Worm (Caenorhabditis elegans) whole organism, young adult: ENCODE measurements around the gene C18E9.9.

Experiments
- C06A6.2 ChIP-seq: fragments of 200-800 bp; sonication (Bioruptor generic); conservative IDR thresholded peaks from 2 replicates; pipeline ENCODE4 v1.3.6; 2022; ENCODE audit warnings: missing genetic modification characterization, missing compliant biosample characterization
- F22D6.2 ChIP-seq: sonication (generic microtip); optimal IDR thresholded peaks from 2 replicates; lab custom pipeline; 2016; ENCODE audit warnings: mild to moderate bottlenecking, missing genetic modification characterization, missing compliant biosample characterization
- ZK185.1 ChIP-seq: sonication (generic microtip); optimal IDR thresholded peaks from 2 replicates; lab custom pipeline; 2016; ENCODE audit warnings: mild to moderate bottlenecking, missing genetic modification characterization, missing compliant biosample characterization; ENCODE audit not compliant: poor library complexity, severe bottlenecking
- lsy-27 ChIP-seq: sonication (generic microtip); optimal IDR thresholded peaks from 2 replicates; lab custom pipeline; 2017; ENCODE audit warnings: missing genetic modification characterization, mild to moderate bottlenecking, missing compliant biosample characterization, antibody characterized with exemption, missing genotype, borderline replicate concordance; ENCODE audit not compliant: insufficient read depth
- madf-3 ChIP-seq: fragments of 200-800 bp; sonication (Bioruptor generic); IDR thresholded peaks from 2 replicates; pipeline ENCODE4 v1.3.6; 2022; ENCODE audit warnings: missing genetic modification reagents, missing genetic modification characterization, missing compliant biosample characterization
- madf-8 ChIP-seq: fragments of 200-800 bp; sonication (Bioruptor generic); conservative IDR thresholded peaks from 2 replicates; pipeline ENCODE4 v1.3.6; 2022; ENCODE audit warnings: missing genetic modification reagents, missing genetic modification characterization, missing compliant biosample characterization
- mxl-1 ChIP-seq: sonication (generic microtip); optimal IDR thresholded peaks from 2 replicates; lab custom pipeline; 2016; ENCODE audit warnings: missing genetic modification characterization, missing compliant biosample characterization
- rec-8 ChIP-seq, 2 experiments: sonication (generic microtip); optimal IDR thresholded peaks; 2 replicates each; lab custom pipeline; 2016; ENCODE audit warnings: mild to moderate bottlenecking in 2 of 2, missing genetic modification characterization in 2 of 2, missing genetic modification reagents in 2 of 2, missing genotype in 2 of 2, missing biosample characterization in 1 of 2, missing compliant biosample characterization in 1 of 2, moderate library complexity in 1 of 2
- snpc-1.3 ChIP-seq: sonication (generic microtip); optimal IDR thresholded peaks from 2 replicates; lab custom pipeline; 2017; ENCODE audit warnings: missing genetic modification characterization, mild to moderate bottlenecking, missing compliant biosample characterization, antibody characterized with exemption, moderate library complexity, missing genotype, missing genetic modification reagents; ENCODE audit not compliant: insufficient read depth
- snpc-4 ChIP-seq, 5 experiments: fragments of 150-350 bp in 1 of 5; sonication (generic microtip) in 4 of 5; optimal IDR thresholded peaks; 2 replicates each; lab custom pipeline; 2014 to 2018; ENCODE audit warnings: missing genetic modification characterization in 5 of 5, missing biosample characterization in 3 of 5, antibody characterized with exemption in 2 of 5, mild to moderate bottlenecking in 2 of 5, missing compliant biosample characterization in 2 of 5, missing genotype in 2 of 5, moderate library complexity in 2 of 5, missing genetic modification reagents in 1 of 5

DNA sequence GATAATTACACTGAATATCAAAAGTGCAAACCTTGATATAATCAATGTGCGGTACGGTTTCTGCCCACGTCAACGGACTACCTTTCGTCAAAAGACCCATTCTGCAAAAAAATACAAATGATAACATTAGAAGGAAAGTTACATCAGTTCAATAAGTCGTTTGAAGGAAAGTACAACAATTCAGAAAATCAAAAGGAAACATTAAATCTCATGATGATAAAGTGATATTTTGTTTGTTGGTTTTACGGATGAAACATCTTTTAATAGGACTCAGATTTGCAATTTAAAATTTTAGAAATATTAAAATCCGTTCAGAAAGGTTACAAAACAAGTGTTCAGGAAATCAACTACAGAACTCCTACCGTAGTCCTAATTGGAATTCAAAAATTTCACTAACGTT, 48.9 kb upstream of the C18E9.9 start, which contains the start of gene gcs-1:
- TF ChIP-seq madf-8 (GFP tag; lab: Robert Waterston, UW) (no peak), mxl-1 (no peak), lsy-27 (tag; lab: Kevin White, UChicago) (no peak), snpc-1.3 (tag; lab: Kevin White, UChicago) (no peak), C06A6.2 (GFP tag; lab: Robert Waterston, UW) (no peak), snpc-4 (GFP tag; optimal IDR thresholded peaks at IDR 0.05; lab: Kevin White, UChicago) (no peak), snpc-4 (tag; optimal IDR thresholded peaks at IDR 0.05; lab: Kevin White, UChicago) (no peak), ZK185.1 (tag; lab: Kevin White, UChicago) (no peak), madf-3 (GFP tag; lab: Robert Waterston, UW) (no peak), rec-8 (tag; optimal IDR thresholded peaks at IDR 0.05; lab: Kevin White, UChicago) (no peak), F22D6.2 (no peak)
